Fruit fly (Drosophila melanogaster): ENCODE measurements around the gene CG12075.

CG12075 gene

DNA sequence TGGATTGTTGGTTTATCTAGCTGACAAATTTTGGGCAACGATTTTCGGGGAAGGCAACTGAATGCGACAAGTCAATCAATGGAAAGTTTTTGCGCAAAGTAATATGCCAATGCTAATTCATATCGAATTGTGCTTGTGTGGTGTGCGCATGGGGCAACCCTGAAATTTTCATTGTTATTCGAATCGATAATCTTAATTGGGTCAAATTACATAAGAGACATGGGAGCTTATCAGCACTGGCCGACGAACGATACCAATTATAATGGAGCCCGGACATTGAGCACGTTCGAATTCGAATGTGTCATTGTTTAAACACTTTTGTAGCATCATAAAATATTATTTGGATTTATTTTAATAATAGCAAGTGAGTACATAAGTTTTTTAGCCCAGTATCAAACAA is 46.6 kb downstream of the CG12075 start:
- TF ChIP-seq CG17801 (GFP tag; optimal IDR thresholded peaks at IDR 0.05; ENCODE audit: partially characterized antibody) = no peak

dm6 chrX:8885177-8885576 is 47.1 kb downstream of the CG12075 start:
- no peak for TF ChIP-seq CG17801 (GFP tag; optimal IDR thresholded peaks at IDR 0.05; ENCODE audit: partially characterized antibody)

DNA sequence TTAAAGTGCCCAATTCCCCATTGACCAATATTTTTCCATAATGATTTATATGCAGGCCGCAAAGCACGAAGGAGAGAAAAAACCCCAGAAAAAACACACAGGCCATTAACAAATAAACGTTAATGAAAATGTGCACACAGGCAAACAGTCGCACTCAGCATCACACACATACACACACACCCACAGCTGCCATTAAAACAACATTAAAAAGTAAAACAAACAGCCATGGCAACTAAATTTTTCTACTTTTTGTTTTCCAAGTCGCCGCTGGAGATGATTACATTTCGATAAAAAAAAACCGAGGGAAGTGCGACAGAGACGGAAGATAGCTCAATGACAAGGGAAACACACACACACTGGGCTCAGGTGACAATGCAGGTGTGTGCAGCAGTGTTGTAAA is 49.3 kb downstream of the CG12075 start:
- TF ChIP-seq CG17801 (GFP tag; optimal IDR thresholded peaks at IDR 0.05; ENCODE audit: partially characterized antibody) = no peak

dm6 chrX:8888861-8889392 is 50.8 kb downstream of the CG12075 start:
- TF ChIP-seq CG17801 (GFP tag; optimal IDR thresholded peaks at IDR 0.05; ENCODE audit: partially characterized antibody) = no peak

DNA sequence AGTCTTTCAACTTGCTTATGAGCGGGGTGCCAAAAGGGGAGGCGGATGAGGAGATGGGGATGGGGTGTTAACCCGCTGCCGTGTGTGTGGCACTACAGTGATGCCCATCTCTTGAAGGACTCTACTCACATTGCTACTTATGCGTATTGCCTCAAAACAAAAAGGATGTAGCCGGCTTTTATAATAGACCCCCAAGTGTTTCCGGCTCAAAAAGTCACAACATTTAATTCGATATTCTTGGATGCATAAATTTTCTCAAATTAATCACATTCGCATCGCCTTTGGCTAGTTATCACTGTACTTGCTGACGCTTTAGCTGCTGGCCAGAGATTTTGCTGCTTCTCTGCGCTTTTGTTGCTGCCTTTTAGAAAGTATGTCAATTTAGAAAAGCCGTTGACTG is 52.9 kb downstream of the CG12075 start:
- TF ChIP-seq CG17801 (GFP tag; optimal IDR thresholded peaks at IDR 0.05; ENCODE audit: partially characterized antibody) = no peak

DNA sequence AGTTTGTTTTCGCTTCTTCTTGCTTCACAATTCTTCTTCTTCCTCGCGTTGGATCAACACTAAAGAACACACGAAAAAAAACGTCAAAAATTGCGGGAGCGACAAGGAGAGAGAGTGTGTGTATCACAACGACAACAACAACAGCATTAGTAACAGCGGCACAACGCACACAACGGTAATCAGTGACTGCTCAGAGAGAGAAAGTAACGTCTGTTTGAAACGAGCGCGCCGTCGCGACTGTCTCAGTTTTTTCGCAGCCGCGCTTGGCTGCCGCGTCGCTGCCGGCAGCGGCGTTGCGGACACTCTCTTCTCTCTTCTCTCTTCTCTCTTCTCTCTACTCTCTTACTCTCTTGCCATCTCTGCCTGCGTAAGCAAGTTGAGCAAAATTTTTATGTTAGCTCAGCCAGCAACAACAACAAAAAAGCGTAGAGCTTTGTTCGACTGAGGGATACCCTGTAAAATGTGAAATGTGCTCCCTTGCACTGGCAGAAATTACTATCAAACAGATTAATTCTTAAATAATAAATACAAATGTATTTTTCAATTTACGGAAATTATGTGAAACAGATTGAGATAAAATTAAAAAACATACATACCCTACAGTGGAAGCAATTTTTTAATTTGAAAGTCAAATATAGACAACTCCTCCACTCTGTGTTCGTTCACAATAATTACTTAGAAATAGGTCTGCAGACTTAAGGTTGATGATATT is 53.6 kb downstream of the CG12075 start:
- TF ChIP-seq CG17801 (GFP tag; optimal IDR thresholded peaks at IDR 0.05; ENCODE audit: partially characterized antibody) = peak; percentile 70

dm6 chrX:8892445-8893009 is 54.4 kb downstream of the CG12075 start:
- peak; percentile 35 for TF ChIP-seq CG17801 (GFP tag; optimal IDR thresholded peaks at IDR 0.05; ENCODE audit: partially characterized antibody)

DNA sequence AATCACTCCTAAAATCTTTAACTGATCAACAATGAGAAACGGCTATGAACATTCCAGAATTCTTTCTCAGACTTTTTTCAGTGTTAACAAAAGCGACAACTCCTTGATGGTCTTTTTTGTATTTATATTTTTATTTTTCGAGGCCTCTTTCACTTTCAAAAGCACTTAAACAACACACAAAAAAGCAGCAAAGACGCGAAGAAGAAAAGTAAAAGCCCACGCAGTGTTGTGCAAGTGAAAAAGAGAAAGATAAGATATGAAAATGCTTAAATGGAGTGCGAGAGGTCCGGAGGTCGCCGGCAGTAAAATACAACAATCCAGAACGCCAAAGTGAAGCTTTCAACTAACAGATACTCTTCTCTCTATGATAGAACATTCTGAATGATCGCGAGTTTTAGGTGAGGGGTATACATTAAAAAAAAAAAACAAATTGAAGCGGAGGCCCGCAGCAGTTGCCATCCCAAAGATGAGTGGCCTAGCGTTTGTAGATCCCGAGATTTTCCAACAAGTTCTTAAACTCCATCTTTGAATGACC is 55.3 kb downstream of the CG12075 start:
- no peak for TF ChIP-seq CG17801 (GFP tag; optimal IDR thresholded peaks at IDR 0.05; ENCODE audit: partially characterized antibody)

DNA sequence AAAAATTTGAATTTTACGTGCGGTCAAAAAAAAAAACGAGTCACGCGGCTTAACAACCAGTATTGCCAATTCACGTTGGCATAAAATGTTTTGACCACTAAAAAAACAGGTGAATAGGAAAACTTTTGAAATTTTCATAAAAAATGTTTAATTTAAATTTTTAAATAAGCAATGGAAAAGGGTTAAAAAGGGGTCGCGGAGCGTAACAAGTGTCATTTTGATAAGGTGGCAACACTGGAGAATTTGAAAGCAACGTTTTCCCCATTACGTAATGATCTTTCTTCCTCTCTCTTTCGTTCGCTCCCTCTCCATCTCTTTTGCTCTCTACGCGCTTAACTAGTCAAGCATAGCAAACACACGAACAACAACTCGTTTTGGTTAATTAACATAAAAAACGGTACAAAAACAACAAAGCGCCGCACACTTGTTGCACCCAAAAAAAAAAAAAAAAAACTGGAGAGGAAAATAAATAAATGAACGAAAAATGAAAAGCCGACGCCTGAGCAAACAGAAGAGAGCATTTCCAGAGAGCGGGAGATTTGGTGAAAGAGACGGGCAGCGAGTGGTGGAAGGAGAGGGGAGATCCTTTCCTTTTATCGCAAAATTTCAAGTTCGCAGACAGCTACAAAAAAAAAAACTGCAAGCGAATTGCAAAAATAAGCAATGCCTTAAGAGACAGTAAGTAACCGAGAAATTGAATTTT is 56.3 kb downstream of the CG12075 start:
- TF ChIP-seq CG17801 (GFP tag; optimal IDR thresholded peaks at IDR 0.05; ENCODE audit: partially characterized antibody) = peak; percentile 74

- TF ChIP-seq CG17801 (GFP tag; optimal IDR thresholded peaks at IDR 0.05; ENCODE audit: partially characterized antibody) = peak; percentile 49
Measured at dm6 chrX:8895018-8895392, 56.9 kb downstream of the CG12075 start.

DNA sequence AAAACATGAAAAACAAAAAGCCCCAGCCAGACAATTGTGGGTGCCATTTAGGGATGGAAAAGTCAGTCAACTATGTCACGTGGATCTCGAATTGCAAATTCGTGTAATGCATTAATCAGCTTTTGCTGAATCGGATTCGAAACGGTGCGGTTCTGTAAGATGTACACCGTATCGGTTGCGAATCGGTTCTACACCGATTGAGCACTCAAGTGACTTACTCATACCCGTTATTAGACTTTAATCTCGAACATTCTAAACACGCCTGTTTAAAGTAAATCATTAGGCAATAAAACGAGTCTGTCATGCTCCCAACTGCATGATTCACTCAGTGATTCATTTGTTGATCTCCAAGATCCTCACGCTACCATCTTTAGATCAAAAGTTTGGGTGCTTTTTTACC is 57.3 kb downstream of the CG12075 start:
- no peak for TF ChIP-seq CG17801 (GFP tag; optimal IDR thresholded peaks at IDR 0.05; ENCODE audit: partially characterized antibody)

DNA sequence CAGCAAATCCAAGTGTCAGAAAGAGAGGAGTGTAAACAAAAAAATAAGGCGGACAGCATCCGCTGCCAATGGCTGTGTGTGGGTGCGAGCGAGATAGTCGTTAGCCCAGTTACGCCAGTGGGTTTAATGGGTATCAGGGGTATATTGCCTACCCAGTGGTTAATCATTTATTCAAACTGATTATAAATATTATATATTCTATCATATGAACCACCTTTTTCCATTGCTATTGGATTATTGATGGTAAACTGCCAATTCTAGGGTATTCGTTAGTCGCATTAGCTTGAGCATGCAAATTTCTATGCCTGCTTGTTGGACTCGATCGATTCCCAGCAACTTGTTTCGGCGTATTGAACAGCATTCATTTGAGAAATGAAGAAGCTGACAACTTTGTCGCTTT is 58.0 kb downstream of the CG12075 start:
- peak; percentile 91 for TF ChIP-seq CG17801 (GFP tag; optimal IDR thresholded peaks at IDR 0.05; ENCODE audit: partially characterized antibody)

- TF ChIP-seq CG17801 (GFP tag; optimal IDR thresholded peaks at IDR 0.05; ENCODE audit: partially characterized antibody) = peak; percentile 42
Measured at dm6 chrX:8896845-8897775, 59.0 kb downstream of the CG12075 start.

DNA sequence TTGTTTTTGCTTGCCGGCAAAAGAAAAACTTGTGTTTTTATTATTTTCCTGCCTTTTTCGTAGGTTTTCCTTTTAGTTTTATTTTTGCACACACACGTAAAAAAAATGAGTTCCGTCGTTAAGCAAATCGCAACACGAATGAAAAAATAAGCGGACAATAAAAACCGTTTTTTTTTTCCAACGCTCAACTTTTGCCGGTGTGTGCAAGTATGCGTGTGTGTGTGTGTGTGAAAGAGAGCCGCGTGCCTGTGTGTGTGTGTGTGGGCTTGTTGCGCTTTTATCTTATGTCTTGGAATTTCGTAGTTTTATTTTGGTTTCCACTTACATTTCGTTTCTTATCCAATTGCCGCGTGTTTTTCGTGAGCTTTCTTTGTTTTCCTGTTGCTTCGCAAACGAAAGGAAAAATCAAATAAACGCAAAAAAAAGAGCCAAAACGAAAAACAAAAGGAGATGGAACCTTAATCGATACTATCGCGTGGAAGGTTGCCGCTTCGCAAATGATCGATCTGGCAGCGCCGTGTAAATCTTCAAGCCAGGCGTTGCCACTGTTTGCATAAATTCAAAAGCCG is 59.8 kb downstream of the CG12075 start, which contains the start of gene Moe:
Gene Moe, minus strand, starts transcription at position 474 of the 569 bp plus-strand sequence.
- TF ChIP-seq CG17801 (GFP tag; optimal IDR thresholded peaks at IDR 0.05; ENCODE audit: partially characterized antibody) = peak; percentile 85
